Fruit fly (Drosophila melanogaster): ENCODE measurements around the gene usp.

- TF ChIP-seq CG3032 (tag; optimal IDR thresholded peaks at IDR 0.05) (peak; percentile 69), CG34406 (GFP tag; optimal IDR thresholded peaks at IDR 0.05) (peak; percentile 64), pdm3 (GFP tag; optimal IDR thresholded peaks at IDR 0.05) (peak; percentile 76), CG8632 (GFP tag; optimal IDR thresholded peaks at IDR 0.05) (peak; percentile 42), eg (GFP tag; IDR thresholded peaks at IDR 0.05) (no peak; the same call in 1 of the 3 replicates), CG31627 (GFP tag; optimal IDR thresholded peaks at IDR 0.05) (peak; percentile 81), Sox14 (GFP tag; optimal IDR thresholded peaks at IDR 0.05) (peak; percentile 82)
Observed at dm6 chrX:2041312-2041918, 696 bp downstream of the usp start, which contains the start of gene CG4313.
